Fruit fly (Drosophila melanogaster): ENCODE data around the gene CG14104.
"Not testable (repeated sequence)": the region's sequence is repeated elsewhere in the genome, so short reads cannot be mapped to it uniquely, and the experiment has no call there.

The CG14104 gene

dm6 chr3L:19787632-19788031 is 19.4 kb downstream of the CG14104 start:
- TF ChIP-seq Eip78C (GFP tag) (no peak), fkh (GFP tag; optimal IDR thresholded peaks at IDR 0.05) (peak; percentile 40), vri (GFP tag; optimal IDR thresholded peaks at IDR 0.05) (peak; percentile 4), CG1621 (tag; optimal IDR thresholded peaks at IDR 0.05) (no peak)

- TF ChIP-seq fkh (GFP tag; optimal IDR thresholded peaks at IDR 0.05) (peak; percentile 49), Eip75B (GFP tag; optimal IDR thresholded peaks at IDR 0.05) (no peak)
Measured at dm6 chr3L:19778530-19778929, 28.5 kb downstream of the CG14104 start.

dm6 chr3L:19777279-19777960 is 29.6 kb downstream of the CG14104 start:
- TF ChIP-seq CG15336 (GFP tag; IDR thresholded peaks at IDR 0.05) (no peak), topi (GFP tag; optimal IDR thresholded peaks at IDR 0.05) (no peak), svp (GFP tag) (peak; percentile 84), CG3919 (GFP tag; optimal IDR thresholded peaks at IDR 0.05) (no peak), CG31627 (GFP tag; optimal IDR thresholded peaks at IDR 0.05) (no peak), eg (GFP tag; IDR thresholded peaks at IDR 0.05) (no peak), fkh (GFP tag; optimal IDR thresholded peaks at IDR 0.05) (peak; percentile 35), cyc (GFP tag; optimal IDR thresholded peaks at IDR 0.05) (no peak), achi (GFP tag; optimal IDR thresholded peaks at IDR 0.05) (no peak), vri (GFP tag; optimal IDR thresholded peaks at IDR 0.05) (peak; percentile 38), Sox102F (GFP tag; optimal IDR thresholded peaks at IDR 0.05) (no peak)

- TF ChIP-seq eg (GFP tag; IDR thresholded peaks at IDR 0.05); net (GFP tag; optimal IDR thresholded peaks at IDR 0.05); CG6163 (GFP tag; IDR thresholded peaks at IDR 0.05): not testable (repeated sequence)
Measured at dm6 chr3L:19760109-19760508, 46.9 kb downstream of the CG14104 start, which contains the start of gene Vtld. Vtld (plus strand) TSS chr3L:19760409.
